Worm (Caenorhabditis elegans): Measurements from ENCODE around the gene ZK896.5.

ZK896.5 gene

ce11 chrIV:12831609-12832500, 47.6 kb downstream of the ZK896.5 start (continued):
- TF ChIP-seq jun-1 (tag; optimal IDR thresholded peaks at IDR 0.05): no peak
- TF ChIP-seq tlp-1 (tag; optimal IDR thresholded peaks at IDR 0.05): no peak
- no peak for TF ChIP-seq ces-1 (GFP tag; optimal IDR thresholded peaks at IDR 0.05)
- TF ChIP-seq ama-1 (optimal IDR thresholded peaks at IDR 0.05): no peak
- no peak for TF ChIP-seq nhr-76 (tag; optimal IDR thresholded peaks at IDR 0.05)
- TF ChIP-seq skn-1 (tag; optimal IDR thresholded peaks at IDR 0.05): peak; percentile 9
- TF ChIP-seq tbx-2 (tag; optimal IDR thresholded peaks at IDR 0.05): no peak
- peak; percentile 48 for TF ChIP-seq lin-14 (GFP tag; optimal IDR thresholded peaks at IDR 0.05)
- no peak for TF ChIP-seq rnt-1 (tag; optimal IDR thresholded peaks at IDR 0.05)
- TF ChIP-seq hpl-2 (GFP tag; optimal IDR thresholded peaks at IDR 0.05): peak; percentile 12
- TF ChIP-seq grh-1 (GFP tag; IDR thresholded peaks at IDR 0.05): no peak
- TF ChIP-seq ceh-63 (GFP tag; optimal IDR thresholded peaks at IDR 0.05): no peak
- no peak for TF ChIP-seq nhr-71 (tag; optimal IDR thresholded peaks at IDR 0.05)

ce11 chrIV:12830829-12831392, 48.5 kb downstream of the ZK896.5 start:
- TF ChIP-seq egl-13 (tag; optimal IDR thresholded peaks at IDR 0.05) (no peak), Y116A8C.19 (tag; optimal IDR thresholded peaks at IDR 0.05; ENCODE audit: borderline replicate concordance) (no peak), dpl-1 (GFP tag; optimal IDR thresholded peaks at IDR 0.05) (no peak), lin-14 (GFP tag; optimal IDR thresholded peaks at IDR 0.05) (peak; percentile 50), efl-1 (optimal IDR thresholded peaks at IDR 0.05) (no peak), efl-1 (GFP tag; optimal IDR thresholded peaks at IDR 0.05 in 1 of 2) (peak in 1 of 2 experiments; percentile 41), fkh-8 (tag; optimal IDR thresholded peaks at IDR 0.05) (peak; percentile 6)
